Fruit fly (Drosophila melanogaster) whole organism, embryonic: ENCODE data around the gene nmdyn-D6.

Experiments
- CG11723 ChIP-seq: fragments of 200-800 bp; sonication (Bioruptor generic); optimal IDR thresholded peaks from 2 replicates; lab custom pipeline; 2017; ENCODE audit warnings: missing biosample characterization, mild to moderate bottlenecking, missing genetic modification characterization
- CG3838 ChIP-seq: fragments of 200-800 bp; sonication (Bioruptor generic); optimal IDR thresholded peaks from 3 replicates; lab custom pipeline; 2016; ENCODE audit warnings: missing biosample characterization, missing genetic modification characterization
- Hmx ChIP-seq: fragments of 200-800 bp; sonication (Bioruptor generic); optimal IDR thresholded peaks from 2 replicates; lab custom pipeline; 2016; ENCODE audit warnings: missing biosample characterization, missing genetic modification characterization
- NFAT ChIP-seq: fragments of 200-800 bp; sonication (Bioruptor generic); IDR thresholded peaks from 2 replicates; pipeline ENCODE4 v1.3.6; 2022; ENCODE audit warnings: missing biosample characterization, missing genetic modification characterization
- NfI ChIP-seq: fragments of 200-800 bp; sonication (Bioruptor generic); optimal IDR thresholded peaks from 3 replicates; lab custom pipeline; 2018; ENCODE audit warnings: missing biosample characterization, mild to moderate bottlenecking, missing genetic modification characterization, moderate library complexity
- Xbp1 ChIP-seq: fragments of 200-800 bp; sonication (Bioruptor generic); optimal IDR thresholded peaks from 3 replicates; lab custom pipeline; 2016; ENCODE audit warnings: missing biosample characterization, mild to moderate bottlenecking, missing genetic modification characterization
- corto ChIP-seq: fragments of 200-800 bp; sonication (Bioruptor generic); optimal IDR thresholded peaks from 2 replicates; lab custom pipeline; 2016; ENCODE audit warnings: missing biosample characterization, mild to moderate bottlenecking, missing genetic modification characterization, moderate library complexity
- croc ChIP-seq: fragments of 200-800 bp; sonication (Bioruptor generic); conservative IDR thresholded peaks from 3 replicates; pipeline ENCODE4 v1.3.6; 2022; ENCODE audit warnings: missing biosample characterization, missing genetic modification characterization
- gsb ChIP-seq: fragments of 200-800 bp; sonication (Bioruptor generic); IDR thresholded peaks from 2 replicates; pipeline ENCODE4 v1.3.6; 2022; ENCODE audit warnings: missing biosample characterization, missing genetic modification characterization
- tup ChIP-seq: fragments of 200-800 bp; sonication (Bioruptor generic); optimal IDR thresholded peaks from 2 replicates; lab custom pipeline; 2016; ENCODE audit warnings: missing biosample characterization, mild to moderate bottlenecking, missing genetic modification characterization, moderate library complexity

- TF ChIP-seq NFAT (GFP tag; lab: Robert Waterston, UW), result no peak
- no peak for TF ChIP-seq gsb
- no peak for TF ChIP-seq croc (GFP tag; lab: Robert Waterston, UW)
- no peak for TF ChIP-seq NfI (GFP tag; lab: Kevin White, UChicago)
- TF ChIP-seq CG11723 (GFP tag; lab: Kevin White, UChicago), result no peak
- TF ChIP-seq Xbp1, result no peak
- no peak for TF ChIP-seq corto (GFP tag; lab: Kevin White, UChicago)
- TF ChIP-seq CG3838 (GFP tag; lab: Kevin White, UChicago), result no peak
- TF ChIP-seq tup (GFP tag; lab: Kevin White, UChicago), result no peak
- TF ChIP-seq Hmx (GFP tag; lab: Kevin White, UChicago), result no peak
These were observed 5.6 kb downstream of the nmdyn-D6 start for dm6 chrX:14588996-14589621.
